Worm (Caenorhabditis elegans): Measurements from ENCODE around the gene F08F8.9.

The F08F8.9 gene

ce11 chrIII:7349075-7349474 is 4.7 kb downstream of the F08F8.9 start, which contains the start of gene gos-28:
Gene gos-28, minus strand, starts transcription at chrIII:7349175.
- TF ChIP-seq ets-7 (tag; optimal IDR thresholded peaks at IDR 0.05) (no peak), ama-1 (optimal IDR thresholded peaks at IDR 0.05) (no peak), tbx-11 (GFP tag; IDR thresholded peaks at IDR 0.05) (no peak), pes-1 (GFP tag; IDR thresholded peaks at IDR 0.05) (no peak), scrt-1 (GFP tag; IDR thresholded peaks at IDR 0.05) (no peak), F13C5.2 (tag; optimal IDR thresholded peaks at IDR 0.05) (no peak), hnd-1 (tag; optimal IDR thresholded peaks at IDR 0.05) (no peak)

ce11 chrIII:7347049-7347448 is 6.7 kb downstream of the F08F8.9 start, which contains the start of gene F08F8.7:
Gene F08F8.7, minus strand, starts transcription at chrIII:7347149.
- no peak for TF ChIP-seq B0310.2 (tag; optimal IDR thresholded peaks at IDR 0.05)
- no peak for TF ChIP-seq ets-7 (tag; optimal IDR thresholded peaks at IDR 0.05)
- TF ChIP-seq flt-1 (GFP tag; IDR thresholded peaks at IDR 0.05), result no peak
- TF ChIP-seq hnd-1 (tag; optimal IDR thresholded peaks at IDR 0.05), result no peak
- no peak for TF ChIP-seq tra-4 (tag; optimal IDR thresholded peaks at IDR 0.05)
- TF ChIP-seq hmbx-1 (tag; optimal IDR thresholded peaks at IDR 0.05), result no peak
- TF ChIP-seq aly-1 (tag; optimal IDR thresholded peaks at IDR 0.05), result no peak
- TF ChIP-seq pes-1 (GFP tag; IDR thresholded peaks at IDR 0.05), result no peak
- TF ChIP-seq hmg-4 (GFP tag; optimal IDR thresholded peaks at IDR 0.05), result no peak
- TF ChIP-seq tbx-11 (GFP tag; IDR thresholded peaks at IDR 0.05), result no peak
- TF ChIP-seq ama-1 (optimal IDR thresholded peaks at IDR 0.05), result no peak
- no peak for TF ChIP-seq sea-1 (GFP tag; conservative IDR thresholded peaks at IDR 0.05)

- TF ChIP-seq scrt-1 (GFP tag; IDR thresholded peaks at IDR 0.05) (no peak), ceh-13 (GFP tag; optimal IDR thresholded peaks at IDR 0.05) (no peak), hmbx-1 (tag; optimal IDR thresholded peaks at IDR 0.05) (no peak)
Measured at ce11 chrIII:7343389-7343788, 10.4 kb downstream of the F08F8.9 start, which contains the start of gene F08F8.6. Gene F08F8.6, plus strand, starts transcription at chrIII:7343689.

ce11 chrIII:7339138-7339537 is 14.6 kb downstream of the F08F8.9 start:
- TF ChIP-seq F13C5.2 (tag; optimal IDR thresholded peaks at IDR 0.05), result no peak
- no peak for TF ChIP-seq hnd-1 (tag; optimal IDR thresholded peaks at IDR 0.05)
- TF ChIP-seq scrt-1 (GFP tag; IDR thresholded peaks at IDR 0.05), result no peak
- TF ChIP-seq tbx-11 (GFP tag; IDR thresholded peaks at IDR 0.05), result no peak
- TF ChIP-seq ama-1 (optimal IDR thresholded peaks at IDR 0.05), result no peak
- no peak for TF ChIP-seq pes-1 (GFP tag; IDR thresholded peaks at IDR 0.05)
- TF ChIP-seq hmg-4 (GFP tag; optimal IDR thresholded peaks at IDR 0.05), result no peak
- TF ChIP-seq flt-1 (GFP tag; IDR thresholded peaks at IDR 0.05), result no peak
- no peak for TF ChIP-seq hmbx-1 (tag; optimal IDR thresholded peaks at IDR 0.05)
- TF ChIP-seq sea-1 (GFP tag; conservative IDR thresholded peaks at IDR 0.05), result no peak
- no peak for TF ChIP-seq B0310.2 (tag; optimal IDR thresholded peaks at IDR 0.05)
- no peak for TF ChIP-seq ceh-13 (GFP tag; optimal IDR thresholded peaks at IDR 0.05)

- TF ChIP-seq hnd-1 (tag; optimal IDR thresholded peaks at IDR 0.05) (no peak), pes-1 (GFP tag; IDR thresholded peaks at IDR 0.05) (no peak), tra-4 (tag; optimal IDR thresholded peaks at IDR 0.05) (no peak), B0310.2 (tag; optimal IDR thresholded peaks at IDR 0.05) (no peak), flt-1 (GFP tag; IDR thresholded peaks at IDR 0.05) (no peak), ets-7 (tag; optimal IDR thresholded peaks at IDR 0.05) (no peak), ama-1 (optimal IDR thresholded peaks at IDR 0.05) (no peak), ceh-36 (tag; optimal IDR thresholded peaks at IDR 0.05) (no peak), ceh-13 (GFP tag; optimal IDR thresholded peaks at IDR 0.05) (no peak)
Measured at ce11 chrIII:7338693-7339092, 15.1 kb downstream of the F08F8.9 start, which contains the start of gene kap-1. Gene kap-1, plus strand, starts transcription at chrIII:7338835.

- TF ChIP-seq flt-1 (GFP tag; IDR thresholded peaks at IDR 0.05) (no peak), pes-1 (GFP tag; IDR thresholded peaks at IDR 0.05) (no peak), tbx-11 (GFP tag; IDR thresholded peaks at IDR 0.05) (0 out of 2 replicates have a peak, but pooled peaks have one; percentile 10)
Measured at ce11 chrIII:7338009-7338408, 15.8 kb downstream of the F08F8.9 start.

ce11 chrIII:7336214-7336613 is 17.6 kb downstream of the F08F8.9 start, which contains the start of gene gsp-2:
Gene gsp-2, plus strand, starts transcription at chrIII:7336587.
- TF ChIP-seq aly-1 (tag; optimal IDR thresholded peaks at IDR 0.05), result no peak
- TF ChIP-seq B0310.2 (tag; optimal IDR thresholded peaks at IDR 0.05), result no peak
- no peak for TF ChIP-seq flt-1 (GFP tag; IDR thresholded peaks at IDR 0.05)
- TF ChIP-seq sea-1 (GFP tag; conservative IDR thresholded peaks at IDR 0.05), result no peak
- no peak for TF ChIP-seq ceh-13 (GFP tag; optimal IDR thresholded peaks at IDR 0.05)
- TF ChIP-seq hmg-4 (GFP tag; optimal IDR thresholded peaks at IDR 0.05), result peak; percentile 10
- TF ChIP-seq hnd-1 (tag; optimal IDR thresholded peaks at IDR 0.05), result no peak

ce11 chrIII:7335220-7335619 is 18.6 kb downstream of the F08F8.9 start, which contains the start of gene F56C9.10:
Gene F56C9.10, minus strand, starts transcription at chrIII:7335316.
- TF ChIP-seq hmg-4 (GFP tag; optimal IDR thresholded peaks at IDR 0.05) (peak; percentile 40), ama-1 (optimal IDR thresholded peaks at IDR 0.05) (no peak), ceh-36 (tag; optimal IDR thresholded peaks at IDR 0.05) (no peak), tbx-11 (GFP tag; IDR thresholded peaks at IDR 0.05) (no peak), F13C5.2 (tag; optimal IDR thresholded peaks at IDR 0.05) (peak; percentile 25)

- TF ChIP-seq pes-1 (GFP tag; IDR thresholded peaks at IDR 0.05) (no peak), ceh-36 (tag; optimal IDR thresholded peaks at IDR 0.05) (no peak), hmg-4 (GFP tag; optimal IDR thresholded peaks at IDR 0.05) (no peak)
Measured at ce11 chrIII:7331671-7332070, 22.1 kb downstream of the F08F8.9 start.
